Worm (Caenorhabditis elegans) whole organism, late embryonic: Measurements from ENCODE around the gene ins-17.

Experiments
- ama-1 ChIP-seq: fragments of 150-350 bp; optimal IDR thresholded peaks from 2 replicates; lab custom pipeline; 2014
- dmd-4 ChIP-seq: sonication (generic microtip); optimal IDR thresholded peaks from 2 replicates; lab custom pipeline; 2016; ENCODE audit warnings: borderline replicate concordance, missing genetic modification characterization, missing compliant biosample characterization
- fkh-6 ChIP-seq: sonication (generic microtip); optimal IDR thresholded peaks from 2 replicates; lab custom pipeline; 2016; ENCODE audit warnings: missing genetic modification characterization, missing compliant biosample characterization
- hlh-30 ChIP-seq: sonication (generic microtip); optimal IDR thresholded peaks from 2 replicates; lab custom pipeline; 2017; ENCODE audit warnings: antibody characterized with exemption, missing genetic modification characterization, missing compliant biosample characterization; ENCODE audit not compliant: insufficient read depth
- hlh-8 ChIP-seq: sonication (generic microtip); optimal IDR thresholded peaks from 2 replicates; lab custom pipeline; 2016; ENCODE audit warnings: missing genotype, missing genetic modification characterization, missing compliant biosample characterization
- lin-11 ChIP-seq: fragments of 200-800 bp; sonication (Bioruptor generic); optimal IDR thresholded peaks from 2 replicates; lab custom pipeline; 2018; ENCODE audit warnings: mild to moderate bottlenecking, missing genetic modification characterization, missing compliant biosample characterization
- nhr-11 ChIP-seq: fragments of 150-350 bp; optimal IDR thresholded peaks from 2 replicates; lab custom pipeline; 2014; ENCODE audit warnings: missing biosample characterization, missing genetic modification characterization
- pha-4 ChIP-seq: fragments of 150-350 bp; optimal IDR thresholded peaks from 2 replicates; lab custom pipeline; 2018; ENCODE audit warnings: missing biosample characterization, missing genetic modification reagents, missing genetic modification characterization
- sox-4 ChIP-seq: sonication (generic microtip); optimal IDR thresholded peaks from 2 replicates; lab custom pipeline; 2017; ENCODE audit warnings: mild to moderate bottlenecking, missing genetic modification characterization, inconsistent platforms, missing compliant biosample characterization
- tbx-2 ChIP-seq: sonication (generic microtip); optimal IDR thresholded peaks from 2 replicates; lab custom pipeline; 2016; ENCODE audit warnings: missing genetic modification characterization, missing compliant biosample characterization

DNA sequence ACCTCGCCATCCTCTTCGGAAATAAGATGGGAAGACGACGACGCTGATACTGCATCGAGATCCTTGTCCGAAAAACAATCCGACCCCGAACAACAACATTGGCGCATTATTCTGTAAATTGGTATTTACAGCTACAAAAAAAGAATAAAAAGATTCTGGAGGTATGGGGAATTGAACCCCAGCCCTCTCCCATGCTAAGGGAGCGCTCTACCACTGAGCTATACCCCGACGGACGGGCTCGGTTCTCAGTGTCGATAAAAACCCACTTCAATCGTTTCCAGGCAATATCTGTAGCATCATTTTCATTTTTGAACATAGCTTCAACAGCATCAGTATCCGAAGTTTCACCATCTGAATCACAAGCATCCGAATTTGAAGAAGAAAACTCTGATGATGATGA, 48.6 kb downstream of the ins-17 start:
- TF ChIP-seq fkh-6 (tag; lab: Kevin White, UChicago) (no peak), nhr-11 (tag; lab: Kevin White, UChicago) (no peak), ama-1 (lab: Kevin White, UChicago) (no peak), pha-4 (tag; lab: Kevin White, UChicago) (no peak), tbx-2 (tag; lab: Kevin White, UChicago) (no peak), hlh-8 (no peak), lin-11 (tag; lab: Kevin White, UChicago) (no peak), sox-4 (peak; percentile 8), dmd-4 (no peak), hlh-30 (no peak)
